Worm (Caenorhabditis elegans) whole organism, young adult: ENCODE data around the gene ador-1.

Experiments
- B0019.2 ChIP-seq: fragments of 200-800 bp; sonication (Bioruptor generic); conservative IDR thresholded peaks from 2 replicates; pipeline ENCODE4 v1.3.6; 2022; ENCODE audit warnings: missing genetic modification reagents, missing genetic modification characterization, missing compliant biosample characterization
- B0035.1 ChIP-seq: sonication (generic microtip); optimal IDR thresholded peaks from 2 replicates; lab custom pipeline; 2016; ENCODE audit warnings: missing genetic modification characterization, mild to moderate bottlenecking, missing compliant biosample characterization, missing genotype, missing genetic modification reagents
- B0261.1 ChIP-seq: sonication (generic microtip); optimal IDR thresholded peaks from 2 replicates; lab custom pipeline; 2016; ENCODE audit warnings: mild to moderate bottlenecking, missing genetic modification characterization, moderate library complexity, missing compliant biosample characterization
- F23B12.7 ChIP-seq: sonication (generic microtip); optimal IDR thresholded peaks from 2 replicates; lab custom pipeline; 2017; ENCODE audit warnings: missing genetic modification characterization, mild to moderate bottlenecking, missing compliant biosample characterization, antibody characterized with exemption, moderate library complexity; ENCODE audit not compliant: insufficient read depth
- F49E8.2 ChIP-seq: sonication (generic microtip); optimal IDR thresholded peaks from 3 replicates; lab custom pipeline; 2017; ENCODE audit warnings: missing genetic modification characterization, mild to moderate bottlenecking, missing compliant biosample characterization, antibody characterized with exemption, moderate library complexity; ENCODE audit not compliant: insufficient read depth
- K11D2.4 ChIP-seq: fragments of 200-800 bp; sonication (Bioruptor generic); IDR thresholded peaks from 2 replicates; pipeline ENCODE4 v1.3.6; 2022; ENCODE audit warnings: missing genetic modification reagents, missing genetic modification characterization, missing compliant biosample characterization
- K12H6.12 ChIP-seq: fragments of 200-800 bp; sonication (Bioruptor generic); optimal IDR thresholded peaks from 2 replicates; lab custom pipeline; 2018; ENCODE audit warnings: mild to moderate bottlenecking, missing genetic modification characterization, missing compliant biosample characterization
- Y53G8AR.9 ChIP-seq: fragments of 200-800 bp; sonication (Bioruptor generic); conservative IDR thresholded peaks from 2 replicates; pipeline ENCODE4 v1.3.6; 2022; ENCODE audit warnings: missing genetic modification reagents, missing genetic modification characterization, missing compliant biosample characterization
- Y56A3A.18 ChIP-seq: fragments of 200-800 bp; sonication (Bioruptor generic); IDR thresholded peaks from 2 replicates; pipeline ENCODE4 v1.3.6; 2022; ENCODE audit warnings: missing genetic modification reagents, missing genetic modification characterization, missing compliant biosample characterization
- Y67H2A.10 ChIP-seq: fragments of 200-800 bp; sonication (Bioruptor generic); conservative IDR thresholded peaks from 2 replicates; pipeline ENCODE4 v1.3.6; 2022; ENCODE audit warnings: missing genetic modification reagents, missing genetic modification characterization, missing compliant biosample characterization
- Y79H2A.3 ChIP-seq: fragments of 200-800 bp; sonication (Bioruptor generic); conservative IDR thresholded peaks from 2 replicates; pipeline ENCODE4 v1.3.6; 2022; ENCODE audit warnings: missing genetic modification reagents, missing genetic modification characterization, missing compliant biosample characterization
- ZK185.1 ChIP-seq: sonication (generic microtip); optimal IDR thresholded peaks from 2 replicates; lab custom pipeline; 2016; ENCODE audit warnings: mild to moderate bottlenecking, missing genetic modification characterization, missing compliant biosample characterization; ENCODE audit not compliant: poor library complexity, severe bottlenecking
- attf-3 ChIP-seq: fragments of 200-800 bp; sonication (Bioruptor generic); conservative IDR thresholded peaks from 2 replicates; pipeline ENCODE4 v1.3.6; 2022; ENCODE audit warnings: missing genetic modification reagents, missing genetic modification characterization, missing compliant biosample characterization
- attf-5 ChIP-seq: fragments of 200-800 bp; sonication (Bioruptor generic); optimal IDR thresholded peaks from 2 replicates; lab custom pipeline; 2018; ENCODE audit warnings: mild to moderate bottlenecking, missing genetic modification characterization, missing compliant biosample characterization
- attf-6 ChIP-seq: fragments of 200-800 bp; sonication (Bioruptor generic); IDR thresholded peaks from 2 replicates; pipeline ENCODE4 v1.3.6; 2022; ENCODE audit warnings: missing genetic modification reagents, missing genetic modification characterization, missing compliant biosample characterization
- ceh-100 ChIP-seq: fragments of 200-800 bp; sonication (Bioruptor generic); IDR thresholded peaks from 2 replicates; pipeline ENCODE4 v1.3.6; 2022; ENCODE audit warnings: missing genetic modification reagents, missing genetic modification characterization, missing compliant biosample characterization
- ceh-40 ChIP-seq: fragments of 200-800 bp; sonication (Bioruptor generic); IDR thresholded peaks from 2 replicates; pipeline ENCODE4 v1.3.6; 2022; ENCODE audit warnings: missing genetic modification characterization, missing compliant biosample characterization
- chd-7 ChIP-seq: sonication (generic microtip); optimal IDR thresholded peaks from 2 replicates; lab custom pipeline; 2016; ENCODE audit warnings: mild to moderate bottlenecking, missing genetic modification characterization, moderate library complexity, missing compliant biosample characterization
- die-1 ChIP-seq: sonication (generic microtip); optimal IDR thresholded peaks from 2 replicates; lab custom pipeline; 2016; ENCODE audit warnings: missing genotype, mild to moderate bottlenecking, missing genetic modification characterization, missing compliant biosample characterization
- egrh-3 ChIP-seq: fragments of 200-800 bp; sonication (Bioruptor generic); IDR thresholded peaks from 2 replicates; pipeline ENCODE4 v1.3.6; 2022; ENCODE audit warnings: missing genetic modification reagents, missing genetic modification characterization, missing compliant biosample characterization
- ekl-4 ChIP-seq: fragments of 200-800 bp; sonication (Bioruptor generic); IDR thresholded peaks from 2 replicates; pipeline ENCODE4 v1.3.6; 2022; ENCODE audit warnings: missing genetic modification reagents, missing genetic modification characterization, missing compliant biosample characterization
- him-1 ChIP-seq: sonication (generic microtip); optimal IDR thresholded peaks from 2 replicates; lab custom pipeline; 2016; ENCODE audit warnings: missing genotype, missing genetic modification reagents, missing genetic modification characterization, missing compliant biosample characterization
- hrde-1 ChIP-seq: sonication (generic microtip); optimal IDR thresholded peaks from 2 replicates; lab custom pipeline; 2016; ENCODE audit warnings: missing genetic modification characterization, mild to moderate bottlenecking, missing compliant biosample characterization, moderate library complexity, missing genotype, missing genetic modification reagents, borderline replicate concordance
- hsf-1 ChIP-seq: fragments of 200-800 bp; sonication (Bioruptor generic); IDR thresholded peaks from 2 replicates; pipeline ENCODE4 v1.3.6; 2022; ENCODE audit warnings: missing genetic modification reagents, missing genetic modification characterization, missing compliant biosample characterization
- let-607 ChIP-seq, 2 experiments: fragments of 200-800 bp in 1 of 2; sonication (Bioruptor generic) in 1 of 2; sonication (generic microtip) in 1 of 2; optimal IDR thresholded peaks; 2 replicates each; lab custom pipeline; 2016 to 2018; ENCODE audit warnings: mild to moderate bottlenecking in 2 of 2, missing compliant biosample characterization in 2 of 2, missing genetic modification characterization in 2 of 2, moderate library complexity in 2 of 2, missing genotype in 1 of 2
- lin-26 ChIP-seq: fragments of 200-800 bp; sonication (Bioruptor generic); IDR thresholded peaks from 2 replicates; pipeline ENCODE4 v1.3.6; 2022; ENCODE audit warnings: missing genetic modification reagents, missing genetic modification characterization, missing compliant biosample characterization
- lin-54 ChIP-seq: fragments of 200-800 bp; sonication (Bioruptor generic); optimal IDR thresholded peaks from 2 replicates; lab custom pipeline; 2018; ENCODE audit warnings: mild to moderate bottlenecking, missing genetic modification characterization, missing compliant biosample characterization
- lsy-27 ChIP-seq: sonication (generic microtip); optimal IDR thresholded peaks from 2 replicates; lab custom pipeline; 2017; ENCODE audit warnings: missing genetic modification characterization, mild to moderate bottlenecking, missing compliant biosample characterization, antibody characterized with exemption, missing genotype, borderline replicate concordance; ENCODE audit not compliant: insufficient read depth
- madf-10 ChIP-seq: sonication (generic microtip); optimal IDR thresholded peaks from 2 replicates; lab custom pipeline; 2016; ENCODE audit warnings: mild to moderate bottlenecking, missing genetic modification characterization, missing compliant biosample characterization
- mcd-1 ChIP-seq: fragments of 200-800 bp; sonication (Bioruptor generic); IDR thresholded peaks from 2 replicates; pipeline ENCODE4 v1.3.6; 2022; ENCODE audit warnings: missing genetic modification reagents, missing genetic modification characterization, missing compliant biosample characterization
- mel-28 ChIP-seq: sonication (generic microtip); optimal IDR thresholded peaks from 2 replicates; lab custom pipeline; 2016; ENCODE audit warnings: borderline replicate concordance, mild to moderate bottlenecking, missing genetic modification characterization, missing compliant biosample characterization
- nhr-179 ChIP-seq: sonication (generic microtip); optimal IDR thresholded peaks from 2 replicates; lab custom pipeline; 2016; ENCODE audit warnings: mild to moderate bottlenecking, missing genetic modification characterization, missing compliant biosample characterization
- nhr-90 ChIP-seq: sonication (generic microtip); optimal IDR thresholded peaks from 2 replicates; lab custom pipeline; 2016; ENCODE audit warnings: missing genotype, mild to moderate bottlenecking, missing genetic modification characterization, missing compliant biosample characterization
- pbrm-1 ChIP-seq: fragments of 200-800 bp; sonication (Bioruptor generic); IDR thresholded peaks from 2 replicates; pipeline ENCODE4 v1.3.6; 2022; ENCODE audit warnings: missing genetic modification reagents, missing genetic modification characterization, missing compliant biosample characterization
- rpc-1 ChIP-seq, 2 experiments: fragments of 150-350 bp in 1 of 2; sonication (generic microtip) in 1 of 2; optimal IDR thresholded peaks; 2 replicates each; lab custom pipeline; 2014 to 2018; ENCODE audit warnings: missing biosample characterization in 1 of 2, missing genetic modification characterization in 1 of 2, missing genetic modification reagents in 1 of 2, missing genotype in 1 of 2
- snpc-1.1 ChIP-seq: sonication (generic microtip); optimal IDR thresholded peaks from 2 replicates; lab custom pipeline; 2017; ENCODE audit warnings: missing genetic modification characterization, mild to moderate bottlenecking, missing compliant biosample characterization, antibody characterized with exemption, moderate library complexity, missing genotype, missing genetic modification reagents; ENCODE audit not compliant: insufficient read depth
- snpc-1.3 ChIP-seq: sonication (generic microtip); optimal IDR thresholded peaks from 2 replicates; lab custom pipeline; 2017; ENCODE audit warnings: missing genetic modification characterization, mild to moderate bottlenecking, missing compliant biosample characterization, antibody characterized with exemption, moderate library complexity, missing genotype, missing genetic modification reagents; ENCODE audit not compliant: insufficient read depth
- snpc-3.4 ChIP-seq: sonication (generic microtip); optimal IDR thresholded peaks from 2 replicates; lab custom pipeline; 2017; ENCODE audit warnings: missing genetic modification characterization, mild to moderate bottlenecking, missing compliant biosample characterization, antibody characterized with exemption, moderate library complexity, missing genotype, missing genetic modification reagents
- snpc-4 ChIP-seq, 5 experiments: fragments of 150-350 bp in 1 of 5; sonication (generic microtip) in 4 of 5; optimal IDR thresholded peaks; 2 replicates each; lab custom pipeline; 2014 to 2018; ENCODE audit warnings: missing genetic modification characterization in 5 of 5, missing biosample characterization in 3 of 5, antibody characterized with exemption in 2 of 5, mild to moderate bottlenecking in 2 of 5, missing compliant biosample characterization in 2 of 5, missing genotype in 2 of 5, moderate library complexity in 2 of 5, missing genetic modification reagents in 1 of 5
- xnd-1 ChIP-seq: sonication (generic microtip); optimal IDR thresholded peaks from 2 replicates; lab custom pipeline; 2016; ENCODE audit warnings: missing genotype, missing genetic modification reagents, missing genetic modification characterization, missing compliant biosample characterization
- zfh-2 ChIP-seq: fragments of 200-800 bp; sonication (Bioruptor generic); conservative IDR thresholded peaks from 2 replicates; pipeline ENCODE4 v1.3.6; 2022; ENCODE audit warnings: missing genetic modification reagents, missing genetic modification characterization, missing compliant biosample characterization
- zim-3 ChIP-seq: sonication (generic microtip); optimal IDR thresholded peaks from 2 replicates; lab custom pipeline; 2017; ENCODE audit warnings: mild to moderate bottlenecking, missing genetic modification characterization, moderate library complexity, missing compliant biosample characterization
- ztf-26 ChIP-seq: sonication (generic microtip); optimal IDR thresholded peaks from 2 replicates; lab custom pipeline; 2017; ENCODE audit warnings: missing genetic modification characterization, missing compliant biosample characterization

ador-1 gene

ce11 chrII:12541670-12542080 lies 39.0 kb upstream of the ador-1 start (continued):
- 0 out of 2 replicates have a peak, but pooled peaks have one; percentile 9 for TF ChIP-seq zfh-2 (GFP tag; lab: Robert Waterston, UW)
- peak; percentile 17; the same call in 1 of the 2 replicates for TF ChIP-seq ekl-4 (GFP tag; lab: Robert Waterston, UW)
- peak; percentile 32 to 38 for TF ChIP-seq let-607 (tag; optimal IDR thresholded peaks at IDR 0.05; lab: Kevin White, UChicago)
- peak; percentile 51 for TF ChIP-seq nhr-179 (tag; lab: Kevin White, UChicago)
- TF ChIP-seq snpc-1.1 (tag; lab: Kevin White, UChicago) = peak; percentile 76
- peak; percentile 49 for TF ChIP-seq snpc-1.3 (tag; lab: Kevin White, UChicago)
- TF ChIP-seq lsy-27 (tag; lab: Kevin White, UChicago) = peak; percentile 32
- peak; percentile 84 for TF ChIP-seq die-1
- TF ChIP-seq Y56A3A.18 (GFP tag; lab: Robert Waterston, UW) = 0 out of 2 replicates have a peak, but pooled peaks have one; percentile 81
- peak; percentile 90 for TF ChIP-seq lin-26 (GFP tag; lab: Robert Waterston, UW)
- TF ChIP-seq snpc-4 (GFP tag; optimal IDR thresholded peaks at IDR 0.05; lab: Kevin White, UChicago) = peak; percentile 75
- peak in 3 of 4 experiments; percentile 44 to 72 (median 70) for TF ChIP-seq snpc-4 (tag; optimal IDR thresholded peaks at IDR 0.05; lab: Kevin White, UChicago)
- TF ChIP-seq egrh-3 (GFP tag; lab: Robert Waterston, UW) = peak; percentile 58
- peak; percentile 94 for TF ChIP-seq B0261.1 (tag; lab: Kevin White, UChicago)
- TF ChIP-seq B0035.1 (tag; lab: Kevin White, UChicago) = peak; percentile 51
- TF ChIP-seq F23B12.7 (tag; lab: Kevin White, UChicago) = peak; percentile 76
- 0 out of 2 replicates have a peak, but pooled peaks have one; percentile 40 for TF ChIP-seq ceh-40 (GFP tag; lab: Robert Waterston, UW)
- peak; percentile 77 for TF ChIP-seq ZK185.1 (tag; lab: Kevin White, UChicago)
- peak; percentile 85 for TF ChIP-seq rpc-1 (optimal IDR thresholded peaks at IDR 0.05; lab: Kevin White, UChicago)
- TF ChIP-seq rpc-1 (tag; optimal IDR thresholded peaks at IDR 0.05; lab: Kevin White, UChicago) = peak; percentile 96
- 0 out of 2 replicates have a peak, but pooled peaks have one; percentile 26 for TF ChIP-seq B0019.2 (GFP tag; lab: Robert Waterston, UW)
- 0 out of 2 replicates have a peak, but pooled peaks have one; percentile 10 for TF ChIP-seq Y67H2A.10 (GFP tag; lab: Robert Waterston, UW)
- peak; percentile 39 for TF ChIP-seq madf-10 (tag; lab: Kevin White, UChicago)
- TF ChIP-seq pbrm-1 = peak; percentile 49; the same call in 1 of the 2 replicates
- peak; percentile 73 for TF ChIP-seq zim-3 (tag; lab: Kevin White, UChicago)
- TF ChIP-seq hsf-1 (GFP tag; lab: Robert Waterston, UW) = 0 out of 2 replicates have a peak, but pooled peaks have one; percentile 14
- 0 out of 2 replicates have a peak, but pooled peaks have one; percentile 55 for TF ChIP-seq Y53G8AR.9 (GFP tag; lab: Robert Waterston, UW)
- TF ChIP-seq attf-3 (GFP tag; lab: Robert Waterston, UW) = peak; percentile 57; the same call in 1 of the 2 replicates
- 0 out of 2 replicates have a peak, but pooled peaks have one; percentile 54 for TF ChIP-seq attf-6 (GFP tag; lab: Robert Waterston, UW)
- TF ChIP-seq K12H6.12 (tag; lab: Kevin White, UChicago) = peak; percentile 9
- TF ChIP-seq nhr-90 (tag; lab: Kevin White, UChicago) = peak; percentile 88
- TF ChIP-seq lin-54 (GFP tag; lab: Kevin White, UChicago) = peak; percentile 41
- TF ChIP-seq chd-7 (tag; lab: Kevin White, UChicago) = peak; percentile 77
- TF ChIP-seq him-1 (tag; lab: Kevin White, UChicago) = peak; percentile 89
- TF ChIP-seq Y79H2A.3 = 0 out of 2 replicates have a peak, but pooled peaks have one; percentile 53
- TF ChIP-seq K11D2.4 (GFP tag; lab: Robert Waterston, UW) = 0 out of 2 replicates have a peak, but pooled peaks have one; percentile 11
- TF ChIP-seq xnd-1 (tag; lab: Kevin White, UChicago) = peak; percentile 3
- TF ChIP-seq attf-5 (GFP tag; lab: Kevin White, UChicago) = peak; percentile 48
- peak; percentile 67 for TF ChIP-seq snpc-3.4 (tag; lab: Kevin White, UChicago)
- peak; percentile 56; the same call in 1 of the 2 replicates for TF ChIP-seq ceh-100 (GFP tag; lab: Robert Waterston, UW)
- peak; percentile 50; the same call in 1 of the 2 replicates for TF ChIP-seq mcd-1 (GFP tag; lab: Robert Waterston, UW)
- peak; percentile 3 for TF ChIP-seq mel-28 (tag; lab: Kevin White, UChicago)
- peak; percentile 40 for TF ChIP-seq ztf-26 (tag; lab: Kevin White, UChicago)
- TF ChIP-seq hrde-1 (tag; lab: Kevin White, UChicago) = peak; percentile 64
- TF ChIP-seq F49E8.2 (tag; lab: Kevin White, UChicago) = peak; percentile 61
